Worm (Caenorhabditis elegans) whole organism, late embryonic: ENCODE data around the gene pdzd-8.

Experiments used
- Y22D7AL.16 ChIP-seq: sonication (generic microtip); optimal IDR thresholded peaks from 2 replicates; lab custom pipeline; 2016; ENCODE audit warnings: missing genetic modification characterization, missing compliant biosample characterization
- ceh-18 ChIP-seq: sonication (generic microtip); optimal IDR thresholded peaks from 2 replicates; lab custom pipeline; 2016; ENCODE audit warnings: missing genetic modification characterization, missing compliant biosample characterization
- ceh-48 ChIP-seq: sonication (generic microtip); optimal IDR thresholded peaks from 2 replicates; lab custom pipeline; 2016; ENCODE audit warnings: missing genetic modification characterization, inconsistent platforms, missing compliant biosample characterization
- elt-2 ChIP-seq: sonication (generic microtip); optimal IDR thresholded peaks from 2 replicates; lab custom pipeline; 2016; ENCODE audit warnings: missing genetic modification reagents, missing genetic modification characterization, missing compliant biosample characterization
- fax-1 ChIP-seq: sonication (generic microtip); optimal IDR thresholded peaks from 2 replicates; lab custom pipeline; 2016; ENCODE audit warnings: missing genotype, missing genetic modification characterization, missing compliant biosample characterization
- hlh-6 ChIP-seq: sonication (generic microtip); optimal IDR thresholded peaks from 2 replicates; lab custom pipeline; 2016; ENCODE audit warnings: missing genotype, missing genetic modification characterization, missing compliant biosample characterization
- nhr-11 ChIP-seq: fragments of 150-350 bp; optimal IDR thresholded peaks from 2 replicates; lab custom pipeline; 2014; ENCODE audit warnings: missing biosample characterization, missing genetic modification characterization
- pqm-1 ChIP-seq: sonication (generic microtip); optimal IDR thresholded peaks from 2 replicates; lab custom pipeline; 2016; ENCODE audit warnings: missing genetic modification characterization, missing compliant biosample characterization
- sox-4 ChIP-seq: sonication (generic microtip); optimal IDR thresholded peaks from 2 replicates; lab custom pipeline; 2017; ENCODE audit warnings: mild to moderate bottlenecking, missing genetic modification characterization, inconsistent platforms, missing compliant biosample characterization
- tbx-7 ChIP-seq: sonication (generic microtip); optimal IDR thresholded peaks from 2 replicates; lab custom pipeline; 2016; ENCODE audit warnings: missing genotype, missing genetic modification characterization, missing compliant biosample characterization

DNA sequence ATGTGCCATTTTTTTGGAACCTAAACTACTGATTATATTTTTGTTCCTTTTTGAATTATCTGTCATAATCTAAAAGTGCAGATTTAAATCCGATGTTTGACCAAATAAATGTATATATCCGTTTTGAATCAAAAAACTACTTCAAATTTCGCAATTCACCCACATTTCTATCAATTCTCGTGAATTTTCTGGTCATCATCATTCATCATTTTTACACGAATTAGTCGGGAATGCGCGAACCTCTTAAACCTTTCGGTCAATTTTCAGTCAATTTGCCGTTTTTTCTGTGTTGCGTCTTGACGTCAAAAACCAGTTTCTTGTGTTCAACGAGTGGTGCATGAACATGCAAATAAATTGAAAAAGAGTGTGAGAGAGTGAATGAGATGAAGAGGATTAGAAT is 21.2 kb upstream of the pdzd-8 start:
- TF ChIP-seq ceh-48 (no peak), fax-1 (tag; lab: Kevin White, UChicago) (no peak), sox-4 (tag; lab: Kevin White, UChicago) (no peak), pqm-1 (tag; lab: Kevin White, UChicago) (no peak), tbx-7 (tag; lab: Kevin White, UChicago) (no peak), ceh-18 (no peak), elt-2 (tag; lab: Kevin White, UChicago) (no peak), Y22D7AL.16 (tag; lab: Kevin White, UChicago) (no peak), nhr-11 (tag; lab: Kevin White, UChicago) (no peak), hlh-6 (tag; lab: Kevin White, UChicago) (no peak)
